Worm (Caenorhabditis elegans) whole organism, L1 larva: Measurements from ENCODE around the gene acs-2.

Source experiments
- C04F5.9 ChIP-seq: sonication (generic microtip); optimal IDR thresholded peaks from 2 replicates; lab custom pipeline; 2016; ENCODE audit warnings: missing genetic modification characterization, missing compliant biosample characterization
- C34B4.2 ChIP-seq: sonication (generic microtip); optimal IDR thresholded peaks from 2 replicates; lab custom pipeline; 2017; ENCODE audit warnings: mild to moderate bottlenecking, missing genetic modification characterization, missing compliant biosample characterization
- aha-1 ChIP-seq: fragments of 150-350 bp; optimal IDR thresholded peaks from 2 replicates; lab custom pipeline; 2014; ENCODE audit warnings: missing biosample characterization, missing genetic modification characterization
- aly-2 ChIP-seq: fragments of 150-350 bp; optimal IDR thresholded peaks from 2 replicates; lab custom pipeline; 2014; ENCODE audit warnings: missing biosample characterization, missing genetic modification characterization
- ceh-88 ChIP-seq: fragments of 200-800 bp; sonication (Bioruptor generic); IDR thresholded peaks from 2 replicates; pipeline ENCODE4 v1.3.6; 2022; ENCODE audit warnings: missing genetic modification characterization, missing compliant biosample characterization
- dpl-1 ChIP-seq, 3 experiments: fragments of 150-350 bp in 2 of 3; sonication (generic microtip) in 1 of 3; optimal IDR thresholded peaks; 2 replicates each; lab custom pipeline; 2014 to 2017; ENCODE audit warnings: missing biosample characterization in 3 of 3, missing genetic modification characterization in 3 of 3, missing genetic modification reagents in 3 of 3
- dsc-1 ChIP-seq: sonication (generic microtip); optimal IDR thresholded peaks from 2 replicates; lab custom pipeline; 2016; ENCODE audit warnings: mild to moderate bottlenecking, missing genetic modification characterization, missing compliant biosample characterization
- egl-27 ChIP-seq, 2 experiments: fragments of 150-350 bp in 1 of 2; sonication (generic microtip); optimal IDR thresholded peaks; 3 replicates each; lab custom pipeline; 2017 to 2018; ENCODE audit warnings: missing biosample characterization in 2 of 2, missing genetic modification characterization in 2 of 2, missing genetic modification reagents in 2 of 2
- elt-2 ChIP-seq: sonication (generic microtip); optimal IDR thresholded peaks from 2 replicates; lab custom pipeline; 2016; ENCODE audit warnings: missing genetic modification characterization, mild to moderate bottlenecking, inconsistent platforms, missing compliant biosample characterization, missing genetic modification reagents
- elt-3 ChIP-seq, 6 experiments: fragments of 150-350 bp in 1 of 6; sonication (generic microtip); optimal IDR thresholded peaks; 2 replicates each; lab custom pipeline; 2017 to 2018; ENCODE audit warnings: missing biosample characterization in 6 of 6, missing genetic modification characterization in 6 of 6, inconsistent platforms in 1 of 6
- fkh-10 ChIP-seq: sonication (generic microtip); optimal IDR thresholded peaks from 2 replicates; lab custom pipeline; 2017; ENCODE audit warnings: missing biosample characterization, missing genetic modification reagents, missing genetic modification characterization
- fkh-4 ChIP-seq: sonication (generic microtip); optimal IDR thresholded peaks from 2 replicates; lab custom pipeline; 2016; ENCODE audit warnings: missing compliant biosample characterization, missing genetic modification characterization, borderline replicate concordance
- fkh-8 ChIP-seq: sonication (generic microtip); optimal IDR thresholded peaks from 2 replicates; lab custom pipeline; 2016; ENCODE audit warnings: mild to moderate bottlenecking, missing genetic modification characterization, missing compliant biosample characterization
- fos-1 ChIP-seq: fragments of 150-350 bp; optimal IDR thresholded peaks from 2 replicates; lab custom pipeline; 2014; ENCODE audit warnings: missing biosample characterization, missing genetic modification characterization
- hlh-17 ChIP-seq: fragments of 200-800 bp; sonication (Bioruptor generic); optimal IDR thresholded peaks from 2 replicates; lab custom pipeline; 2018; ENCODE audit warnings: missing genetic modification characterization, mild to moderate bottlenecking, missing compliant biosample characterization, moderate library complexity, borderline replicate concordance
- hlh-4 ChIP-seq: sonication (generic microtip); optimal IDR thresholded peaks from 2 replicates; lab custom pipeline; 2016; ENCODE audit warnings: mild to moderate bottlenecking, missing genetic modification characterization, missing compliant biosample characterization
- irx-1 ChIP-seq: sonication (generic microtip); optimal IDR thresholded peaks from 2 replicates; lab custom pipeline; 2016; ENCODE audit warnings: missing genetic modification characterization, missing compliant biosample characterization
- isw-1 ChIP-seq: fragments of 200-800 bp; sonication (Bioruptor generic); IDR thresholded peaks from 2 replicates; pipeline ENCODE4 v1.3.6; 2022; ENCODE audit warnings: missing genetic modification characterization, missing compliant biosample characterization
- lin-15B ChIP-seq: fragments of 150-350 bp; sonication (generic microtip); optimal IDR thresholded peaks from 3 replicates; lab custom pipeline; 2014; ENCODE audit warnings: missing biosample characterization, missing genetic modification characterization
- lsy-2 ChIP-seq, 2 experiments: fragments of 150-350 bp; optimal IDR thresholded peaks; 2 replicates each; lab custom pipeline; 2014; ENCODE audit warnings: missing biosample characterization in 2 of 2, missing genetic modification characterization in 2 of 2
- mef-2 ChIP-seq: fragments of 150-350 bp; optimal IDR thresholded peaks from 2 replicates; lab custom pipeline; 2014; ENCODE audit warnings: missing biosample characterization, missing genetic modification characterization
- mep-1 ChIP-seq: fragments of 150-350 bp; optimal IDR thresholded peaks from 2 replicates; lab custom pipeline; 2014; ENCODE audit warnings: missing biosample characterization, missing genetic modification characterization
- nhr-11 ChIP-seq: fragments of 150-350 bp; optimal IDR thresholded peaks from 2 replicates; lab custom pipeline; 2014; ENCODE audit warnings: missing biosample characterization, missing genetic modification characterization
- nhr-19 ChIP-seq: fragments of 200-800 bp; sonication (Bioruptor generic); conservative IDR thresholded peaks from 2 replicates; pipeline ENCODE4 v1.3.6; 2022; ENCODE audit warnings: missing genetic modification characterization, missing compliant biosample characterization
- nhr-28 ChIP-seq: fragments of 150-350 bp; optimal IDR thresholded peaks from 2 replicates; lab custom pipeline; 2014; ENCODE audit warnings: missing biosample characterization, missing genetic modification characterization
- nhr-47 ChIP-seq: sonication (generic microtip); optimal IDR thresholded peaks from 2 replicates; lab custom pipeline; 2016; ENCODE audit warnings: mild to moderate bottlenecking, missing genetic modification characterization, moderate library complexity, missing compliant biosample characterization
- nhr-76 ChIP-seq: sonication (generic microtip); optimal IDR thresholded peaks from 2 replicates; lab custom pipeline; 2017; ENCODE audit warnings: missing biosample characterization, missing genetic modification characterization
- nhr-77 ChIP-seq: fragments of 150-350 bp; optimal IDR thresholded peaks from 2 replicates; lab custom pipeline; 2014; ENCODE audit warnings: missing biosample characterization, missing genetic modification characterization
- pqm-1 ChIP-seq: sonication (generic microtip); optimal IDR thresholded peaks from 3 replicates; lab custom pipeline; 2017; ENCODE audit warnings: missing biosample characterization, missing genetic modification characterization
- snpc-4 ChIP-seq: fragments of 150-350 bp; optimal IDR thresholded peaks from 2 replicates; lab custom pipeline; 2014; ENCODE audit warnings: missing biosample characterization, missing genetic modification characterization
- sox-4 ChIP-seq: sonication (generic microtip); optimal IDR thresholded peaks from 2 replicates; lab custom pipeline; 2016; ENCODE audit warnings: missing genetic modification characterization, missing compliant biosample characterization
- sup-37 ChIP-seq: fragments of 200-800 bp; sonication (Bioruptor generic); optimal IDR thresholded peaks from 2 replicates; lab custom pipeline; 2018; ENCODE audit warnings: mild to moderate bottlenecking, missing genetic modification characterization, missing compliant biosample characterization
- swsn-7 ChIP-seq: sonication (generic microtip); optimal IDR thresholded peaks from 2 replicates; lab custom pipeline; 2016; ENCODE audit warnings: missing genetic modification characterization, missing compliant biosample characterization
- tlp-1 ChIP-seq: fragments of 150-350 bp; optimal IDR thresholded peaks from 2 replicates; lab custom pipeline; 2014; ENCODE audit warnings: missing biosample characterization, missing genetic modification characterization
- unc-130 ChIP-seq: fragments of 150-350 bp; optimal IDR thresholded peaks from 2 replicates; lab custom pipeline; 2017; ENCODE audit warnings: missing biosample characterization, missing genetic modification characterization, inconsistent platforms
- unc-30 ChIP-seq: sonication (generic microtip); optimal IDR thresholded peaks from 2 replicates; lab custom pipeline; 2017; ENCODE audit warnings: missing biosample characterization, missing genetic modification characterization
- xbp-1 ChIP-seq: sonication (generic microtip); optimal IDR thresholded peaks from 2 replicates; lab custom pipeline; 2016; ENCODE audit warnings: missing genetic modification characterization, missing compliant biosample characterization
- zag-1 ChIP-seq: fragments of 150-350 bp; optimal IDR thresholded peaks from 2 replicates; lab custom pipeline; 2014; ENCODE audit warnings: missing biosample characterization, missing genetic modification characterization

The acs-2 gene

DNA sequence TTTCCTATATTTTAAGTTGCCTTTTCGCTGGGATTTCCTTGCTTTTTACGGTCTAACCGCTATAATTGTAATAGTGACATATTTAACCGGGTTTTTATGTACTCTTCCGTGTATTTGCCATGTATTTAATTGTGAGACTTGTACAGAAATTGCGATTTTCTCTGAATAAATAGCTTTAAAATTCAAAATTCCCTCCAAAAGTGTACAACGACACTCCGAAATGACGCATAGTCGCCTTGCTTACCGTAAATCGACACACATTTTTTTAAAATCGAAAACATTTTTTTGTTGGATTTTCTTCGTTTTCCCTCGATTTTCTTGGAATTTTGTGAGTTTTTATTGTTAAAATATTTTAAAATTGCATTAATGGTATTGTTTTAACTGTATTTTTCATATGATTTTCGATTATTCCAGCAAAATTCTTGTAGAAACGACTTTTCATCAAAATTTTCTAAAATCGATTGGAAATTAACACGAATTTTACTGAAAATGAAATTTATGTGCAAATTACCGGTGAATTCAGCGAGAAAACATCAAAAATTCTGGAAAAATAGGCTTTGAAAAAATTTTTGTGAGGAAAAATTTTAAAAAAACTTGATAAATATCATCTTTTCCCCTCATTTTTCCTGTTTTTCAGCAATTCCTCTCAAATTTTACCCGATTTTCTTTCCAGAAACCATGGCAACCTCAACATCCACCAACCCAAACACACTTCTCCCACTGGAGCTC is 2.7 kb downstream of the acs-2 start, which contains the start of gene lsm-5 (continued):
- TF ChIP-seq sup-37, result peak; percentile 4
- TF ChIP-seq fkh-8 (tag; lab: Kevin White, UChicago), result peak; percentile 4
- no peak for TF ChIP-seq mef-2 (tag; lab: Kevin White, UChicago)
- TF ChIP-seq nhr-77 (tag; lab: Kevin White, UChicago), result peak; percentile 34
- TF ChIP-seq C04F5.9, result no peak
- TF ChIP-seq elt-2 (tag; lab: Kevin White, UChicago), result peak; percentile 2
- no peak for TF ChIP-seq aha-1 (tag; lab: Kevin White, UChicago)
- TF ChIP-seq zag-1, result no peak
- TF ChIP-seq pqm-1, result no peak
- no peak for TF ChIP-seq unc-30 (tag; lab: Kevin White, UChicago)
- TF ChIP-seq, all 84 proteins: peak for 36

DNA sequence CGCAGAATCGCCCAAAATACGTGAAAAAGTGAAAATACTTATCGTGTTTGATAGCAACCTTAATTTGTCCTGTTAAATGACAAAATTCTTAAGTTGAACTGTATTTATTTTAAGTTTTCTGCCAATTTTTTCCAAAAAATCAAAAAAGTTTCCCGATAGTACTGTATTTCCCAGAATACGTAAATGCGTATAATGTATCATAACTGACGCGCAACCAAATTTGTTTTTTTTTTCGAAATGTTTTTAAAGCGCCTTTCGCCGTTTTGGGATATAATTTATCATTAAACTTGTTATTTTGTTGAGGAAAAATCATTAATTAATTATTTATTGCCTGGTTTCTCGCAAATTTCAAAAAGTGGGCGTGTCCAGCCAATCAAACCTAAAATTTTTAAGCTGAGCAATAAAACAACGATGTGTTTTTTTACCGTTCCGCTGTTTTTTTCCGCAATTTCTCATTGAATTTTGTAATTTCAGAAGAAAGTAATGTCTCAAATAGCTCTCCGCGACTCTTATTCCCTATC is 3.9 kb downstream of the acs-2 start, which contains the start of gene fbxa-95:
TSS of gene fbxa-95 (plus strand) at position 471 of the 521 bp plus-strand sequence.
- no peak for TF ChIP-seq snpc-4
- TF ChIP-seq mef-2 (tag; lab: Kevin White, UChicago), result no peak
- TF ChIP-seq dpl-1 (GFP tag; optimal IDR thresholded peaks at IDR 0.05; lab: Kevin White, UChicago), result no peak
- TF ChIP-seq nhr-28 (tag; lab: Kevin White, UChicago), result no peak
- no peak for TF ChIP-seq sox-4 (tag; lab: Kevin White, UChicago)
- TF ChIP-seq dsc-1 (tag; lab: Kevin White, UChicago), result no peak
- no peak for TF ChIP-seq nhr-76 (tag; lab: Kevin White, UChicago)
- TF ChIP-seq nhr-11 (tag; lab: Kevin White, UChicago), result no peak
- TF ChIP-seq lsy-2 (tag; optimal IDR thresholded peaks at IDR 0.05; lab: Kevin White, UChicago), result no peak
- TF ChIP-seq ceh-88 (GFP tag; lab: Robert Waterston, UW), result no peak
- no peak for TF ChIP-seq swsn-7 (tag; lab: Kevin White, UChicago)
- TF ChIP-seq mep-1, result no peak
- TF ChIP-seq fkh-4, result no peak
- no peak for TF ChIP-seq nhr-19 (GFP tag; lab: Robert Waterston, UW)
- no peak for TF ChIP-seq unc-130
- TF ChIP-seq unc-30 (tag; lab: Kevin White, UChicago), result no peak

- TF ChIP-seq irx-1 (tag; lab: Kevin White, UChicago), result no peak
- no peak for TF ChIP-seq xbp-1 (tag; lab: Kevin White, UChicago)
- no peak for TF ChIP-seq tlp-1 (tag; lab: Kevin White, UChicago)
- no peak for TF ChIP-seq fkh-10 (GFP tag; lab: Kevin White, UChicago)
- no peak for TF ChIP-seq C04F5.9
- TF ChIP-seq C34B4.2 (tag; lab: Kevin White, UChicago), result no peak
- TF ChIP-seq elt-3 (tag; optimal IDR thresholded peaks at IDR 0.05; lab: Kevin White, UChicago), result no peak
- TF ChIP-seq hlh-4 (tag; lab: Kevin White, UChicago), result no peak
- no peak for TF ChIP-seq hlh-17 (GFP tag; lab: Kevin White, UChicago)
- TF ChIP-seq lin-15B (tag; lab: Kevin White, UChicago), result no peak
- no peak for TF ChIP-seq fos-1 (tag; lab: Kevin White, UChicago)
- TF ChIP-seq mep-1, result no peak
Observed at ce11 chrV:15572613-15573012, 5.4 kb downstream of the acs-2 start, which contains the start of gene fbxa-94. Gene fbxa-94, plus strand, starts transcription at chrV:15572913.

DNA sequence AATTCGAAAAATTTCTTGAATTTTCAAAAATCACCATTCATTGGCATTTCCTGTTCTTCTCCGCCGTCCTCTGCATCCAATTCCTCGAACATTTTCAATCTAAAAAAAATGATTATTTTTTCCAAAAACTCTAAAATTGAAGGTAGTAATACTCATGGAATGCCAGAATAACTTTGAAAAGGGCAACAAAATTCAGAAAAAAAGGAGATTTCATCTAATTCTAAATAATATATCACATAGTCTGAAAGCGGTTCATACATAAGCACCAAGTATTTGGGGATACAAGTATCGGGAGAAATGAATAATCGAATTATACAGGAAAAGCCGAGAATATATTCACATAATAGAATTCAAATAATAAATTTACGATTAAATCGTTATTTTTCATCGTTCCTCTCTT is 8.1 kb downstream of the acs-2 start, which contains the start of gene mdt-28:
TSS of gene mdt-28 (minus strand) at position 101 of the 400 bp plus-strand sequence.
- no peak for TF ChIP-seq egl-27 (tag; optimal IDR thresholded peaks at IDR 0.05; lab: Kevin White, UChicago)
- TF ChIP-seq elt-2 (tag; lab: Kevin White, UChicago), result no peak
- TF ChIP-seq zag-1, result no peak
- no peak for TF ChIP-seq lin-15B (tag; lab: Kevin White, UChicago)
- TF ChIP-seq aly-2 (tag; lab: Kevin White, UChicago), result no peak
- TF ChIP-seq fkh-10 (GFP tag; lab: Kevin White, UChicago), result no peak
- TF ChIP-seq isw-1 (GFP tag; lab: Robert Waterston, UW), result no peak
- TF ChIP-seq nhr-47 (tag; lab: Kevin White, UChicago), result no peak
